Worm (Caenorhabditis elegans) whole organism, L4 larva: ENCODE data around the gene T04H1.12.
A peak's percentile ranks its signal among the peaks of the same experiment; 100 is the strongest.

Experiments used
- D1046.2 ChIP-seq: fragments of 200-800 bp; sonication (Bioruptor generic); IDR thresholded peaks from 2 replicates; pipeline ENCODE4 v1.3.6; 2022; ENCODE audit warnings: missing genetic modification characterization, missing compliant biosample characterization
- F49E8.2 ChIP-seq: sonication (generic microtip); optimal IDR thresholded peaks from 2 replicates; lab custom pipeline; 2016; ENCODE audit warnings: missing compliant biosample characterization, mild to moderate bottlenecking, missing genetic modification characterization, borderline replicate concordance
- T26A8.4 ChIP-seq: fragments of 200-800 bp; sonication (Bioruptor generic); IDR thresholded peaks from 2 replicates; pipeline ENCODE4 v1.3.6; 2022; ENCODE audit warnings: missing genetic modification characterization, missing compliant biosample characterization
- Y105C5A.15 ChIP-seq: fragments of 200-800 bp; sonication (Bioruptor generic); IDR thresholded peaks from 2 replicates; pipeline ENCODE4 v1.3.6; 2022; ENCODE audit warnings: missing genetic modification characterization, missing compliant biosample characterization
- Y48G9A.11 ChIP-seq: fragments of 200-800 bp; sonication (Bioruptor generic); IDR thresholded peaks from 2 replicates; pipeline ENCODE4 v1.3.6; 2022; ENCODE audit warnings: missing genetic modification reagents, missing genetic modification characterization, missing compliant biosample characterization
- Y5F2A.4 ChIP-seq: fragments of 200-800 bp; sonication (Bioruptor generic); optimal IDR thresholded peaks from 2 replicates; lab custom pipeline; 2018; ENCODE audit warnings: mild to moderate bottlenecking, missing genetic modification characterization, missing compliant biosample characterization
- ZK337.2 ChIP-seq: fragments of 200-800 bp; sonication (Bioruptor generic); IDR thresholded peaks from 2 replicates; pipeline ENCODE4 v1.3.6; 2022; ENCODE audit warnings: missing genetic modification reagents, missing genetic modification characterization, missing compliant biosample characterization
- ZK546.5 ChIP-seq, 2 experiments: sonication (generic microtip); optimal IDR thresholded peaks; 2 replicates each; lab custom pipeline; 2017; ENCODE audit warnings: missing biosample characterization in 2 of 2, missing genetic modification characterization in 2 of 2
- aha-1 ChIP-seq: fragments of 150-350 bp; peaks from one replicate; lab custom pipeline; 2014; ENCODE audit warnings: missing biosample characterization, missing genetic modification characterization
- ama-1 ChIP-seq: fragments of 150-350 bp; optimal IDR thresholded peaks from 2 replicates; lab custom pipeline; 2014; ENCODE audit warnings: inconsistent platforms, mixed read lengths
- attf-4 ChIP-seq: sonication (generic microtip); optimal IDR thresholded peaks from 3 replicates; lab custom pipeline; 2017; ENCODE audit warnings: missing biosample characterization, missing genetic modification characterization
- ceh-28 ChIP-seq: fragments of 150-350 bp; optimal IDR thresholded peaks from 2 replicates; lab custom pipeline; 2014; ENCODE audit warnings: missing biosample characterization, missing genetic modification reagents, missing genetic modification characterization
- ceh-44 ChIP-seq: fragments of 200-800 bp; sonication (Bioruptor generic); IDR thresholded peaks from 2 replicates; pipeline ENCODE4 v1.3.6; 2022; ENCODE audit warnings: missing genetic modification reagents, missing genetic modification characterization, missing compliant biosample characterization
- ceh-82 ChIP-seq: sonication (generic microtip); optimal IDR thresholded peaks from 2 replicates; lab custom pipeline; 2017; ENCODE audit warnings: missing biosample characterization, missing genetic modification characterization
- dmd-6 ChIP-seq: fragments of 200-800 bp; sonication (Bioruptor generic); IDR thresholded peaks from 2 replicates; pipeline ENCODE4 v1.3.6; 2022; ENCODE audit warnings: missing genetic modification reagents, missing genetic modification characterization, missing compliant biosample characterization
- dmd-8 ChIP-seq: fragments of 200-800 bp; sonication (Bioruptor generic); IDR thresholded peaks from 2 replicates; pipeline ENCODE4 v1.3.6; 2022; ENCODE audit warnings: missing genetic modification characterization, missing compliant biosample characterization
- dpl-1 ChIP-seq: fragments of 150-350 bp; optimal IDR thresholded peaks from 2 replicates; lab custom pipeline; 2014; ENCODE audit warnings: missing biosample characterization, missing genetic modification reagents, missing genetic modification characterization
- duxl-1 ChIP-seq: sonication (generic microtip); optimal IDR thresholded peaks from 2 replicates; lab custom pipeline; 2016; ENCODE audit warnings: mild to moderate bottlenecking, missing genetic modification characterization, moderate library complexity, missing compliant biosample characterization; ENCODE audit not compliant: poor library complexity
- egl-43 ChIP-seq: fragments of 200-800 bp; sonication (Bioruptor generic); IDR thresholded peaks from 2 replicates; pipeline ENCODE4 v1.3.6; 2022; ENCODE audit warnings: missing genetic modification reagents, missing genetic modification characterization, missing compliant biosample characterization
- fkh-10 ChIP-seq: fragments of 150-350 bp; optimal IDR thresholded peaks from 2 replicates; lab custom pipeline; 2014; ENCODE audit warnings: missing biosample characterization, missing genetic modification reagents, missing genetic modification characterization
- gei-8 ChIP-seq: fragments of 200-800 bp; sonication (Bioruptor generic); optimal IDR thresholded peaks from 2 replicates; lab custom pipeline; 2018; ENCODE audit warnings: mild to moderate bottlenecking, missing genetic modification characterization, missing compliant biosample characterization
- hif-1 ChIP-seq, 2 experiments: sonication (generic microtip); optimal IDR thresholded peaks; 2 replicates each; lab custom pipeline; 2016 to 2017; ENCODE audit warnings: missing compliant biosample characterization in 2 of 2, missing genetic modification characterization in 2 of 2, missing genetic modification reagents in 2 of 2, missing genotype in 2 of 2, mild to moderate bottlenecking in 1 of 2
- jun-1 ChIP-seq: fragments of 150-350 bp; optimal IDR thresholded peaks from 2 replicates; lab custom pipeline; 2014; ENCODE audit warnings: missing biosample characterization, missing genetic modification reagents, missing genetic modification characterization
- lin-1 ChIP-seq: fragments of 200-800 bp; sonication (Bioruptor generic); IDR thresholded peaks from 2 replicates; pipeline ENCODE4 v1.3.6; 2022; ENCODE audit warnings: missing genetic modification reagents, missing genetic modification characterization, missing compliant biosample characterization
- lin-13 ChIP-seq: fragments of 150-350 bp; optimal IDR thresholded peaks from 2 replicates; lab custom pipeline; 2014; ENCODE audit warnings: missing biosample characterization, missing genetic modification reagents, missing genetic modification characterization
- lin-15B ChIP-seq: fragments of 150-350 bp; sonication (generic microtip); optimal IDR thresholded peaks from 3 replicates; lab custom pipeline; 2014; ENCODE audit warnings: missing biosample characterization, missing genetic modification characterization
- lin-29 ChIP-seq: fragments of 200-800 bp; sonication (Bioruptor generic); IDR thresholded peaks from 2 replicates; pipeline ENCODE4 v1.3.6; 2022; ENCODE audit warnings: missing genetic modification reagents, missing genetic modification characterization, missing compliant biosample characterization
- lin-39 ChIP-seq: fragments of 150-350 bp; optimal IDR thresholded peaks from 2 replicates; lab custom pipeline; 2014; ENCODE audit warnings: missing biosample characterization, missing genetic modification reagents, missing genetic modification characterization
- lir-3 ChIP-seq: sonication (generic microtip); optimal IDR thresholded peaks from 2 replicates; lab custom pipeline; 2016; ENCODE audit warnings: mild to moderate bottlenecking, missing genetic modification characterization, missing compliant biosample characterization
- madf-5 ChIP-seq, 2 experiments: fragments of 200-800 bp; sonication (Bioruptor generic); IDR thresholded peaks; 2 replicates each; pipeline ENCODE4 v1.3.6; 2022; ENCODE audit warnings: missing compliant biosample characterization in 2 of 2, missing genetic modification characterization in 2 of 2
- madf-9 ChIP-seq: fragments of 200-800 bp; sonication (Bioruptor generic); conservative IDR thresholded peaks from 2 replicates; pipeline ENCODE4 v1.3.6; 2022; ENCODE audit warnings: missing genetic modification reagents, missing genetic modification characterization, missing compliant biosample characterization
- mdt-29 ChIP-seq: fragments of 200-800 bp; sonication (Bioruptor generic); IDR thresholded peaks from 2 replicates; pipeline ENCODE4 v1.3.6; 2022; ENCODE audit warnings: missing genetic modification reagents, missing genetic modification characterization, missing compliant biosample characterization
- mep-1 ChIP-seq: fragments of 150-350 bp; sonication (generic microtip); optimal IDR thresholded peaks from 3 replicates; lab custom pipeline; 2014; ENCODE audit warnings: missing biosample characterization, missing genetic modification characterization
- nhr-10 ChIP-seq: fragments of 150-350 bp; optimal IDR thresholded peaks from 2 replicates; lab custom pipeline; 2014; ENCODE audit warnings: missing biosample characterization, missing genetic modification characterization
- nhr-111 ChIP-seq: fragments of 200-800 bp; sonication (Bioruptor generic); optimal IDR thresholded peaks from 2 replicates; lab custom pipeline; 2018; ENCODE audit warnings: mild to moderate bottlenecking, missing genetic modification characterization, missing compliant biosample characterization
- nhr-41 ChIP-seq: fragments of 200-800 bp; sonication (Bioruptor generic); IDR thresholded peaks from 2 replicates; pipeline ENCODE4 v1.3.6; 2022; ENCODE audit warnings: missing genetic modification reagents, missing genetic modification characterization, missing compliant biosample characterization
- nhr-48 ChIP-seq: sonication (generic microtip); optimal IDR thresholded peaks from 2 replicates; lab custom pipeline; 2016; ENCODE audit warnings: mild to moderate bottlenecking, missing genetic modification characterization, missing compliant biosample characterization
- nhr-6 ChIP-seq: fragments of 150-350 bp; optimal IDR thresholded peaks from 2 replicates; lab custom pipeline; 2014; ENCODE audit warnings: missing biosample characterization, missing genetic modification characterization
- nhr-76 ChIP-seq: fragments of 150-350 bp; optimal IDR thresholded peaks from 2 replicates; lab custom pipeline; 2014; ENCODE audit warnings: missing biosample characterization, missing genetic modification characterization
- nhr-77 ChIP-seq: fragments of 150-350 bp; optimal IDR thresholded peaks from 2 replicates; lab custom pipeline; 2014; ENCODE audit warnings: missing biosample characterization, missing genetic modification characterization
- sdz-12 ChIP-seq: fragments of 200-800 bp; sonication (Bioruptor generic); optimal IDR thresholded peaks from 2 replicates; lab custom pipeline; 2018; ENCODE audit warnings: mild to moderate bottlenecking, missing genetic modification characterization, missing compliant biosample characterization
- skn-1 ChIP-seq: fragments of 150-350 bp; optimal IDR thresholded peaks from 2 replicates; lab custom pipeline; 2014; ENCODE audit warnings: missing biosample characterization, missing genetic modification characterization
- spr-1 ChIP-seq: sonication (generic microtip); optimal IDR thresholded peaks from 2 replicates; lab custom pipeline; 2016; ENCODE audit warnings: mild to moderate bottlenecking, missing genetic modification characterization, missing compliant biosample characterization
- spr-3 ChIP-seq: fragments of 200-800 bp; sonication (Bioruptor generic); optimal IDR thresholded peaks from 2 replicates; lab custom pipeline; 2018; ENCODE audit warnings: mild to moderate bottlenecking, missing genetic modification characterization, missing compliant biosample characterization
- tag-97 ChIP-seq: fragments of 200-800 bp; sonication (Bioruptor generic); IDR thresholded peaks from 2 replicates; pipeline ENCODE4 v1.3.6; 2022; ENCODE audit warnings: missing genetic modification characterization, missing compliant biosample characterization
- unc-130 ChIP-seq: sonication (generic microtip); optimal IDR thresholded peaks from 2 replicates; lab custom pipeline; 2016; ENCODE audit warnings: missing genetic modification reagents, missing genetic modification characterization, missing compliant biosample characterization
- unc-39 ChIP-seq: sonication (generic microtip); optimal IDR thresholded peaks from 2 replicates; lab custom pipeline; 2017; ENCODE audit warnings: missing biosample characterization, missing genetic modification characterization
- unc-62 ChIP-seq, 3 experiments: fragments of 150-350 bp in 1 of 3; sonication (generic microtip); optimal IDR thresholded peaks in 2 of 3; peaks in 1 of 3; 1 replicate in 1 of 3; 2 replicates in 2 of 3; lab custom pipeline; 2014 to 2017; ENCODE audit warnings: missing biosample characterization in 3 of 3, missing genetic modification characterization in 3 of 3, missing genetic modification reagents in 3 of 3, missing genotype in 1 of 3
- zag-1 ChIP-seq: fragments of 150-350 bp; optimal IDR thresholded peaks from 2 replicates; lab custom pipeline; 2014; ENCODE audit warnings: missing biosample characterization, missing genetic modification characterization
- zfp-3 ChIP-seq: fragments of 200-800 bp; sonication (Bioruptor generic); conservative IDR thresholded peaks from 2 replicates; pipeline ENCODE4 v1.3.6; 2022; ENCODE audit warnings: missing genetic modification reagents, missing genetic modification characterization, missing compliant biosample characterization
- ztf-11 ChIP-seq: fragments of 150-350 bp; optimal IDR thresholded peaks from 2 replicates; lab custom pipeline; 2014; ENCODE audit warnings: missing biosample characterization, missing genetic modification characterization
- ztf-7 ChIP-seq: fragments of 150-350 bp; optimal IDR thresholded peaks from 2 replicates; lab custom pipeline; 2014; ENCODE audit warnings: missing biosample characterization, missing genetic modification characterization

The T04H1.12 gene

ce11 chrV:12301985-12302591 lies 46.6 kb downstream of the T04H1.12 start, which contains the start of the genes frm-7 and F55C5.17 (continued):
- TF ChIP-seq egl-43 (no peak), ama-1 (no peak), attf-4 (no peak), mep-1 (tag; lab: Kevin White, UChicago) (peak; percentile 37), fkh-10 (no peak), lir-3 (tag; lab: Kevin White, UChicago) (no peak), dmd-8 (GFP tag; lab: Robert Waterston, UW) (no peak), F49E8.2 (tag; lab: Kevin White, UChicago) (no peak), ceh-44 (GFP tag; lab: Robert Waterston, UW) (no peak), skn-1 (tag; lab: Kevin White, UChicago) (no peak), zfp-3 (no peak), Y48G9A.11 (no peak), Y105C5A.15 (GFP tag; lab: Robert Waterston, UW) (no peak), mdt-29 (GFP tag; lab: Robert Waterston, UW) (peak; percentile 64), ceh-82 (tag; lab: Kevin White, UChicago) (no peak), unc-39 (tag; lab: Kevin White, UChicago) (no peak), unc-62 (GFP tag; optimal IDR thresholded peaks at IDR 0.05 in 1 of 2; lab: Kevin White, UChicago) (no peak), unc-62 (tag; optimal IDR thresholded peaks at IDR 0.05; lab: Kevin White, UChicago) (no peak), jun-1 (tag; lab: Kevin White, UChicago) (no peak), ztf-7 (tag; lab: Kevin White, UChicago) (no peak), madf-9 (GFP tag; lab: Robert Waterston, UW) (no peak), unc-130 (GFP tag; lab: Kevin White, UChicago) (no peak), spr-3 (GFP tag; lab: Kevin White, UChicago) (no peak), sdz-12 (GFP tag; lab: Kevin White, UChicago) (no peak), spr-1 (tag; lab: Kevin White, UChicago) (no peak), ztf-11 (tag; lab: Kevin White, UChicago) (no peak), madf-5 (GFP tag; IDR thresholded peaks at IDR 0.05; lab: Robert Waterston, UW) (no peak), lin-13 (GFP tag; lab: Kevin White, UChicago) (no peak), zag-1 (tag; lab: Kevin White, UChicago) (no peak), ZK337.2 (GFP tag; lab: Robert Waterston, UW) (no peak), nhr-48 (tag; lab: Kevin White, UChicago) (peak; percentile 26), ZK546.5 (tag; optimal IDR thresholded peaks at IDR 0.05; lab: Kevin White, UChicago) (no peak), hif-1 (tag; optimal IDR thresholded peaks at IDR 0.05; lab: Kevin White, UChicago) (no peak), nhr-77 (tag; lab: Kevin White, UChicago) (no peak), lin-29 (GFP tag; lab: Robert Waterston, UW) (no peak), dmd-6 (GFP tag; lab: Robert Waterston, UW) (peak; percentile 54), aha-1 (tag; lab: Kevin White, UChicago) (peak; percentile 17), lin-15B (tag; lab: Kevin White, UChicago) (no peak), duxl-1 (tag; lab: Kevin White, UChicago) (no peak), nhr-41 (GFP tag; lab: Robert Waterston, UW) (0 out of 2 replicates have a peak, but pooled peaks have one; percentile 9), dpl-1 (GFP tag; lab: Kevin White, UChicago) (no peak), nhr-10 (no peak), lin-1 (GFP tag; lab: Robert Waterston, UW) (no peak), nhr-6 (tag; lab: Kevin White, UChicago) (no peak), nhr-111 (GFP tag; lab: Kevin White, UChicago) (no peak), Y5F2A.4 (GFP tag; lab: Kevin White, UChicago) (no peak), ceh-28 (no peak), lin-39 (tag; lab: Kevin White, UChicago) (no peak), gei-8 (GFP tag; lab: Kevin White, UChicago) (no peak), D1046.2 (GFP tag; lab: Robert Waterston, UW) (no peak), nhr-76 (tag; lab: Kevin White, UChicago) (no peak), tag-97 (GFP tag; lab: Robert Waterston, UW) (no peak), T26A8.4 (GFP tag; lab: Robert Waterston, UW) (no peak)
